Fruit fly (Drosophila melanogaster) whole organism, embryonic: ENCODE results near the gene CG13137.

Source experiments
- Antp ChIP-seq: fragments of 200-800 bp; sonication (Bioruptor generic); optimal IDR thresholded peaks from 3 replicates; lab custom pipeline; 2016; ENCODE audit warnings: missing biosample characterization, missing genetic modification characterization
- Asciz ChIP-seq: fragments of 200-800 bp; sonication (Bioruptor generic); optimal IDR thresholded peaks from 2 replicates; lab custom pipeline; 2017; ENCODE audit warnings: missing biosample characterization, mild to moderate bottlenecking, missing genetic modification characterization, missing genetic modification reagents
- Blimp-1 ChIP-seq: fragments of 200-800 bp; sonication (Bioruptor generic); optimal IDR thresholded peaks from 3 replicates; lab custom pipeline; 2018; ENCODE audit warnings: missing biosample characterization, missing genetic modification characterization, mild to moderate bottlenecking, moderate library complexity, missing genetic modification reagents
- CG13287 ChIP-seq: fragments of 200-800 bp; sonication (Bioruptor generic); IDR thresholded peaks from 2 replicates; pipeline ENCODE4 v1.3.6; 2022; ENCODE audit warnings: missing biosample characterization, missing genetic modification characterization; ENCODE audit not compliant: partially characterized antibody
- CG14441 ChIP-seq: fragments of 200-800 bp; sonication (Bioruptor generic); IDR thresholded peaks from 2 replicates; pipeline ENCODE4 v1.3.6; 2022; ENCODE audit warnings: missing biosample characterization, missing genetic modification characterization
- CG16813 ChIP-seq: fragments of 200-800 bp; sonication (Bioruptor generic); IDR thresholded peaks from 3 replicates; pipeline ENCODE4 v1.3.6; 2022; ENCODE audit warnings: missing biosample characterization, missing genetic modification characterization; ENCODE audit not compliant: partially characterized antibody
- CG17612 ChIP-seq: fragments of 200-800 bp; sonication (Bioruptor generic); IDR thresholded peaks from 2 replicates; pipeline ENCODE4 v1.3.6; 2022; ENCODE audit warnings: missing biosample characterization, missing genetic modification characterization
- CG17829 ChIP-seq: fragments of 200-800 bp; optimal IDR thresholded peaks from 2 replicates; lab custom pipeline; 2019; ENCODE audit warnings: missing biosample characterization, mild to moderate bottlenecking, missing genetic modification characterization, moderate library complexity
- CG18476 ChIP-seq: fragments of 200-800 bp; sonication (Bioruptor generic); optimal IDR thresholded peaks from 2 replicates; lab custom pipeline; 2016; ENCODE audit warnings: missing biosample characterization, mild to moderate bottlenecking, missing genetic modification characterization
- CG2116 ChIP-seq: fragments of 200-800 bp; sonication (Bioruptor generic); optimal IDR thresholded peaks from 3 replicates; lab custom pipeline; 2018; ENCODE audit warnings: missing biosample characterization, mild to moderate bottlenecking, missing genetic modification characterization
- CG2875 ChIP-seq: fragments of 200-800 bp; sonication (Bioruptor generic); optimal IDR thresholded peaks from 2 replicates; lab custom pipeline; 2017; ENCODE audit warnings: missing biosample characterization, mild to moderate bottlenecking, missing genetic modification characterization, missing genetic modification reagents
- CG4730 ChIP-seq: fragments of 200-800 bp; sonication (Bioruptor generic); IDR thresholded peaks from 2 replicates; pipeline ENCODE4 v1.3.6; 2022; ENCODE audit warnings: missing biosample characterization, missing genetic modification characterization
- CG4820 ChIP-seq: fragments of 200-800 bp; sonication (Bioruptor generic); optimal IDR thresholded peaks from 3 replicates; lab custom pipeline; 2016; ENCODE audit warnings: missing biosample characterization, missing genetic modification characterization
- CG4854 ChIP-seq: fragments of 200-800 bp; sonication (Bioruptor generic); optimal IDR thresholded peaks from 2 replicates; lab custom pipeline; 2016; ENCODE audit warnings: missing biosample characterization, missing genetic modification characterization, inconsistent platforms
- CG5180 ChIP-seq: fragments of 200-800 bp; sonication (Bioruptor generic); optimal IDR thresholded peaks from 3 replicates; lab custom pipeline; 2017; ENCODE audit warnings: missing biosample characterization, missing genetic modification characterization, mild to moderate bottlenecking, moderate library complexity, missing genetic modification reagents
- CG7357 ChIP-seq: fragments of 200-800 bp; sonication (Bioruptor generic); IDR thresholded peaks from 3 replicates; pipeline ENCODE4 v1.3.6; 2022; ENCODE audit warnings: missing biosample characterization, missing genetic modification characterization
- CG9437 ChIP-seq: fragments of 200-800 bp; sonication (Bioruptor generic); optimal IDR thresholded peaks from 2 replicates; lab custom pipeline; 2018; ENCODE audit warnings: missing biosample characterization, mild to moderate bottlenecking, missing genetic modification characterization
- CG9876 ChIP-seq: fragments of 200-800 bp; sonication (Bioruptor generic); optimal IDR thresholded peaks from 2 replicates; lab custom pipeline; 2016; ENCODE audit warnings: missing biosample characterization, missing genetic modification characterization
- Dad ChIP-seq: fragments of 200-800 bp; sonication (Bioruptor generic); optimal IDR thresholded peaks from 3 replicates; lab custom pipeline; 2016; ENCODE audit warnings: missing biosample characterization, missing genetic modification characterization
- Dip3 ChIP-seq: fragments of 200-800 bp; sonication (Bioruptor generic); optimal IDR thresholded peaks from 3 replicates; lab custom pipeline; 2016; ENCODE audit warnings: missing biosample characterization, missing genetic modification characterization
- Hand ChIP-seq: fragments of 200-800 bp; sonication (Bioruptor generic); optimal IDR thresholded peaks from 2 replicates; lab custom pipeline; 2017; ENCODE audit warnings: mild to moderate bottlenecking, missing biosample characterization, missing genetic modification reagents, missing genetic modification characterization
- MBD-R2 ChIP-seq: fragments of 200-800 bp; sonication (Bioruptor generic); IDR thresholded peaks from 2 replicates; pipeline ENCODE4 v1.3.6; 2022; ENCODE audit warnings: missing biosample characterization, missing genetic modification characterization
- MESR4 ChIP-seq: fragments of 200-800 bp; sonication (Bioruptor generic); optimal IDR thresholded peaks from 2 replicates; lab custom pipeline; 2018; ENCODE audit warnings: missing biosample characterization, mild to moderate bottlenecking, missing genetic modification characterization, moderate library complexity
- Mad ChIP-seq: fragments of 200-800 bp; sonication (Bioruptor generic); optimal IDR thresholded peaks from 2 replicates; lab custom pipeline; 2016; ENCODE audit warnings: missing biosample characterization, missing genetic modification characterization
- NfI ChIP-seq: fragments of 200-800 bp; sonication (Bioruptor generic); optimal IDR thresholded peaks from 3 replicates; lab custom pipeline; 2018; ENCODE audit warnings: missing biosample characterization, mild to moderate bottlenecking, missing genetic modification characterization, moderate library complexity
- Rfx ChIP-seq: fragments of 200-800 bp; sonication (Bioruptor generic); IDR thresholded peaks from 2 replicates; pipeline ENCODE4 v1.3.6; 2022; ENCODE audit warnings: missing biosample characterization, missing genetic modification characterization
- Rx ChIP-seq: fragments of 200-800 bp; sonication (Bioruptor generic); IDR thresholded peaks from 2 replicates; pipeline ENCODE4 v1.3.6; 2022; ENCODE audit warnings: missing biosample characterization, missing genetic modification characterization
- Six4 ChIP-seq: fragments of 200-800 bp; sonication (Bioruptor generic); optimal IDR thresholded peaks from 2 replicates; lab custom pipeline; 2016; ENCODE audit warnings: missing biosample characterization, missing genetic modification characterization
- Vsx1 ChIP-seq: fragments of 200-800 bp; sonication (Bioruptor generic); optimal IDR thresholded peaks from 2 replicates; lab custom pipeline; 2017; ENCODE audit warnings: missing biosample characterization, mild to moderate bottlenecking, missing genetic modification characterization, missing genetic modification reagents
- ab ChIP-seq: fragments of 200-800 bp; sonication (Bioruptor generic); optimal IDR thresholded peaks from 2 replicates; lab custom pipeline; 2016; ENCODE audit warnings: missing biosample characterization, missing genetic modification characterization
- ac ChIP-seq: fragments of 200-800 bp; sonication (Bioruptor generic); optimal IDR thresholded peaks from 3 replicates; lab custom pipeline; 2017; ENCODE audit warnings: missing biosample characterization, mild to moderate bottlenecking, missing genetic modification characterization
- bowl ChIP-seq: fragments of 200-800 bp; sonication (Bioruptor generic); IDR thresholded peaks from 2 replicates; pipeline ENCODE4 v1.3.6; 2022; ENCODE audit warnings: missing biosample characterization, missing genetic modification characterization
- chn ChIP-seq: fragments of 200-800 bp; sonication (Bioruptor generic); optimal IDR thresholded peaks from 2 replicates; lab custom pipeline; 2016; ENCODE audit warnings: missing biosample characterization, missing genetic modification characterization
- eyg ChIP-seq: fragments of 200-800 bp; sonication (Bioruptor generic); optimal IDR thresholded peaks from 3 replicates; lab custom pipeline; 2016; ENCODE audit warnings: missing biosample characterization, missing genetic modification characterization
- fd96Cb ChIP-seq: fragments of 200-800 bp; sonication (Bioruptor generic); optimal IDR thresholded peaks from 2 replicates; lab custom pipeline; 2018; ENCODE audit warnings: missing biosample characterization, mild to moderate bottlenecking, missing genetic modification characterization, moderate library complexity
- grau ChIP-seq: fragments of 200-800 bp; optimal IDR thresholded peaks from 3 replicates; lab custom pipeline; 2019; ENCODE audit warnings: missing biosample characterization, mild to moderate bottlenecking, missing genetic modification characterization, moderate library complexity
- gsb ChIP-seq: fragments of 200-800 bp; sonication (Bioruptor generic); IDR thresholded peaks from 2 replicates; pipeline ENCODE4 v1.3.6; 2022; ENCODE audit warnings: missing biosample characterization, missing genetic modification characterization
- gt ChIP-seq: fragments of 200-800 bp; sonication (Bioruptor generic); IDR thresholded peaks from 2 replicates; pipeline ENCODE4 v1.3.6; 2022; ENCODE audit warnings: missing biosample characterization, missing genetic modification characterization
- hb ChIP-seq: fragments of 200-800 bp; sonication (Bioruptor generic); IDR thresholded peaks from 3 replicates; pipeline ENCODE4 v1.3.6; 2022; ENCODE audit warnings: missing biosample characterization, missing genetic modification characterization; ENCODE audit not compliant: partially characterized antibody
- her ChIP-seq: fragments of 200-800 bp; sonication (Bioruptor generic); optimal IDR thresholded peaks from 2 replicates; lab custom pipeline; 2016; ENCODE audit warnings: missing biosample characterization, missing genetic modification characterization
- lilli ChIP-seq: fragments of 200-800 bp; sonication (Bioruptor generic); optimal IDR thresholded peaks from 3 replicates; lab custom pipeline; 2016; ENCODE audit warnings: missing biosample characterization, missing genetic modification characterization
- nerfin-2 ChIP-seq: fragments of 200-800 bp; sonication (Bioruptor generic); IDR thresholded peaks from 2 replicates; pipeline ENCODE4 v1.3.6; 2022; ENCODE audit warnings: missing biosample characterization, missing genetic modification characterization; ENCODE audit not compliant: partially characterized antibody
- odd ChIP-seq: fragments of 200-800 bp; sonication (Bioruptor generic); optimal IDR thresholded peaks from 2 replicates; lab custom pipeline; 2017; ENCODE audit warnings: missing biosample characterization, mild to moderate bottlenecking, missing genetic modification characterization
- pan ChIP-seq, 4 experiments: fragments of >200 bp in 3 of 4; fragments of 200-800 bp in 1 of 4; sonication (Bioruptor generic) in 1 of 4; optimal IDR thresholded peaks in 3 of 4; IDR thresholded peaks in 1 of 4; 2 replicates each; pipeline versions ENCODE4 v1.3.6 to Lab custom; 2017 to 2022; ENCODE audit warnings: missing biosample characterization in 2 of 4, missing genetic modification characterization in 2 of 4, mixed read lengths in 1 of 4
- pb ChIP-seq: fragments of 200-800 bp; sonication (Bioruptor generic); optimal IDR thresholded peaks from 3 replicates; lab custom pipeline; 2016; ENCODE audit warnings: missing biosample characterization, missing genetic modification characterization
- pita ChIP-seq: fragments of 200-800 bp; sonication (Bioruptor generic); optimal IDR thresholded peaks from 2 replicates; lab custom pipeline; 2017; ENCODE audit warnings: missing biosample characterization, mild to moderate bottlenecking, missing genetic modification characterization
- pnt ChIP-seq: fragments of 200-800 bp; sonication (Bioruptor generic); optimal IDR thresholded peaks from 3 replicates; lab custom pipeline; 2016; ENCODE audit warnings: missing biosample characterization, missing genetic modification characterization
- pros ChIP-seq: fragments of 200-800 bp; sonication (Bioruptor generic); optimal IDR thresholded peaks from 3 replicates; lab custom pipeline; 2019; ENCODE audit warnings: missing biosample characterization, mild to moderate bottlenecking, missing genetic modification characterization, moderate library complexity
- ranshi ChIP-seq: fragments of 200-800 bp; sonication (Bioruptor generic); IDR thresholded peaks from 2 replicates; pipeline ENCODE4 v1.3.6; 2022; ENCODE audit warnings: missing biosample characterization, missing genetic modification characterization
- twi ChIP-seq: fragments of 200-800 bp; optimal IDR thresholded peaks from 2 replicates; lab custom pipeline; 2019; ENCODE audit warnings: missing biosample characterization, mild to moderate bottlenecking, missing genetic modification characterization, moderate library complexity
- yki ChIP-seq: fragments of >200 bp; optimal IDR thresholded peaks from 3 replicates; lab custom pipeline; 2018

The CG13137 gene

DNA sequence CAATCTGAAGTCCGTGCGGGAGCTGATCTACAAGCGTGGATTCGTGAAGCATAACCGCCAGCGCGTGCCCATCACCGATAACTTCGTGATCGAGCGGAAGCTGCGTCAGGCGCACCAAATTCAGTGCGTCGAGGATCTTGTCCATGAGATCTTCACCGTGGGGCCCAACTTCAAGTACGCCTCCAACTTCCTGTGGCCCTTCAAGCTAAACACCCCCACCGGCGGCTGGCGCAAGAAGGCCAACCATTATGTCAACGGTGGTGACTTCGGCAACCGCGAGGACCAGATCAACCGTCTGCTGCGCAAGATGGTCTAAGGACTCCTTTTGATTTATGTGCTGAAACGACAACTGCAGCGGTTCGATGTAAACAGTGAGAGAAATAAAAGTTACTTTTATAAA, 29.2 kb downstream of the CG13137 start (continued):
- TF ChIP-seq hb (GFP tag; lab: Robert Waterston, UW) (0 out of 3 replicates have a peak, but pooled peaks have one; percentile 19), CG14441 (GFP tag; lab: Robert Waterston, UW) (0 out of 2 replicates have a peak, but pooled peaks have one; percentile 10), her (no peak), Vsx1 (GFP tag; lab: Kevin White, UChicago) (no peak), CG17829 (tag; lab: Kevin White, UChicago) (no peak), CG16813 (GFP tag; lab: Robert Waterston, UW) (0 out of 3 replicates have a peak, but pooled peaks have one; percentile 9), Rfx (GFP tag; lab: Robert Waterston, UW) (no peak), CG4730 (GFP tag; lab: Robert Waterston, UW) (no peak), eyg (GFP tag; lab: Kevin White, UChicago) (no peak), fd96Cb (tag; lab: Kevin White, UChicago) (no peak), CG4854 (GFP tag; lab: Kevin White, UChicago) (no peak), CG5180 (GFP tag; lab: Kevin White, UChicago) (no peak), CG2116 (GFP tag; lab: Kevin White, UChicago) (no peak), ranshi (GFP tag; lab: Robert Waterston, UW) (no peak), pan (optimal IDR thresholded peaks at IDR 0.05; lab: Kevin White, UChicago) (no peak), pan (GFP tag; optimal IDR thresholded peaks at IDR 0.05 in 1 of 2, IDR thresholded peaks at IDR 0.05 in 1 of 2) (no peak), pita (GFP tag; lab: Kevin White, UChicago) (no peak), Mad (GFP tag; lab: Kevin White, UChicago) (no peak), pb (no peak), NfI (GFP tag; lab: Kevin White, UChicago) (no peak), CG9876 (no peak), CG17612 (GFP tag; lab: Robert Waterston, UW) (peak; percentile 45; the same call in 1 of the 2 replicates), grau (no peak), CG13287 (GFP tag; lab: Robert Waterston, UW) (no peak), chn (GFP tag; lab: Kevin White, UChicago) (no peak), Dip3 (no peak), yki (lab: Kevin White, UChicago) (no peak), Blimp-1 (GFP tag; lab: Kevin White, UChicago) (no peak), MESR4 (no peak), Six4 (no peak), gsb (GFP tag; lab: Robert Waterston, UW) (no peak), Antp (GFP tag; lab: Kevin White, UChicago) (no peak), Rx (GFP tag; lab: Robert Waterston, UW) (no peak), bowl (GFP tag; lab: Robert Waterston, UW) (no peak), Dad (GFP tag; lab: Kevin White, UChicago) (no peak), ac (GFP tag; lab: Kevin White, UChicago) (no peak), pnt (GFP tag; lab: Kevin White, UChicago) (no peak), CG4820 (GFP tag; lab: Kevin White, UChicago) (no peak), lilli (no peak), CG9437 (no peak), ab (GFP tag; lab: Kevin White, UChicago) (no peak), CG2875 (GFP tag; lab: Kevin White, UChicago) (no peak), twi (tag; lab: Kevin White, UChicago) (no peak), gt (no peak), odd (GFP tag; lab: Kevin White, UChicago) (no peak), CG7357 (GFP tag; lab: Robert Waterston, UW) (0 out of 3 replicates have a peak, but pooled peaks have one; percentile 11), Asciz (GFP tag; lab: Kevin White, UChicago) (no peak), CG18476 (no peak), pros (GFP tag; lab: Kevin White, UChicago) (no peak), nerfin-2 (0 out of 2 replicates have a peak, but pooled peaks have one; percentile 35), Hand (GFP tag; lab: Kevin White, UChicago) (no peak), MBD-R2 (GFP tag; lab: Robert Waterston, UW) (no peak)
